Fruit fly (Drosophila melanogaster) whole organism, embryonic: ENCODE data around the gene Ms.

Source experiments
- Adf1 ChIP-seq: fragments of 200-800 bp; sonication (Bioruptor generic); IDR thresholded peaks from 2 replicates; pipeline ENCODE4 v1.3.6; 2022; ENCODE audit warnings: missing biosample characterization, missing genetic modification characterization
- Asciz ChIP-seq: fragments of 200-800 bp; sonication (Bioruptor generic); optimal IDR thresholded peaks from 2 replicates; lab custom pipeline; 2017; ENCODE audit warnings: missing biosample characterization, mild to moderate bottlenecking, missing genetic modification characterization, missing genetic modification reagents
- Bteb2 ChIP-seq: fragments of 200-800 bp; sonication (Bioruptor generic); optimal IDR thresholded peaks from 2 replicates; lab custom pipeline; 2016; ENCODE audit warnings: missing biosample characterization, missing genetic modification characterization
- CG10274 ChIP-seq: fragments of 200-800 bp; sonication (Bioruptor generic); optimal IDR thresholded peaks from 3 replicates; lab custom pipeline; 2017; ENCODE audit warnings: missing biosample characterization, mild to moderate bottlenecking, missing genetic modification characterization
- CG10979 ChIP-seq: fragments of 200-800 bp; sonication (Bioruptor generic); optimal IDR thresholded peaks from 2 replicates; lab custom pipeline; 2018; ENCODE audit warnings: missing biosample characterization, mild to moderate bottlenecking, missing genetic modification characterization, moderate library complexity
- CG12391 ChIP-seq: fragments of 200-800 bp; sonication (Bioruptor generic); optimal IDR thresholded peaks from 3 replicates; lab custom pipeline; 2018; ENCODE audit warnings: missing biosample characterization, mild to moderate bottlenecking, missing genetic modification characterization, moderate library complexity
- CG12659 ChIP-seq: fragments of 200-800 bp; sonication (Bioruptor generic); optimal IDR thresholded peaks from 3 replicates; lab custom pipeline; 2017; ENCODE audit warnings: mild to moderate bottlenecking, missing biosample characterization, missing genetic modification reagents, missing genetic modification characterization
- CG13123 ChIP-seq: fragments of 200-800 bp; sonication (Bioruptor generic); optimal IDR thresholded peaks from 2 replicates; lab custom pipeline; 2016; ENCODE audit warnings: missing biosample characterization, missing genetic modification characterization
- CG14710 ChIP-seq: fragments of 200-800 bp; sonication (Bioruptor generic); optimal IDR thresholded peaks from 3 replicates; lab custom pipeline; 2019; ENCODE audit warnings: missing biosample characterization, mild to moderate bottlenecking, missing genetic modification characterization, moderate library complexity
- CG17361 ChIP-seq: fragments of 200-800 bp; sonication (Bioruptor generic); IDR thresholded peaks from 3 replicates; pipeline ENCODE4 v1.3.6; 2022; ENCODE audit warnings: missing biosample characterization, missing genetic modification characterization
- CG17829 ChIP-seq: fragments of 200-800 bp; optimal IDR thresholded peaks from 2 replicates; lab custom pipeline; 2019; ENCODE audit warnings: missing biosample characterization, mild to moderate bottlenecking, missing genetic modification characterization, moderate library complexity
- CG3281 ChIP-seq: fragments of 200-800 bp; sonication (Bioruptor generic); optimal IDR thresholded peaks from 3 replicates; lab custom pipeline; 2017; ENCODE audit warnings: missing biosample characterization, mild to moderate bottlenecking, missing genetic modification characterization
- CG3847 ChIP-seq: fragments of 200-800 bp; sonication (Bioruptor generic); IDR thresholded peaks from 2 replicates; pipeline ENCODE4 v1.3.6; 2022; ENCODE audit warnings: missing biosample characterization, missing genetic modification characterization
- CG5245 ChIP-seq: fragments of 200-800 bp; sonication (Bioruptor generic); optimal IDR thresholded peaks from 3 replicates; lab custom pipeline; 2016; ENCODE audit warnings: missing biosample characterization, missing genetic modification characterization
- CG6272 ChIP-seq: fragments of 200-800 bp; sonication (Bioruptor generic); IDR thresholded peaks from 2 replicates; pipeline ENCODE4 v1.3.6; 2022; ENCODE audit warnings: missing biosample characterization, missing genetic modification characterization
- CG6654 ChIP-seq: fragments of 200-800 bp; sonication (Bioruptor generic); optimal IDR thresholded peaks from 2 replicates; lab custom pipeline; 2017; ENCODE audit warnings: missing biosample characterization, mild to moderate bottlenecking, missing genetic modification characterization
- CG7745 ChIP-seq: fragments of 200-800 bp; sonication (Bioruptor generic); optimal IDR thresholded peaks from 2 replicates; lab custom pipeline; 2018; ENCODE audit warnings: missing biosample characterization, mild to moderate bottlenecking, missing genetic modification characterization, moderate library complexity
- CG7963 ChIP-seq: fragments of 200-800 bp; sonication (Bioruptor generic); IDR thresholded peaks from 3 replicates; pipeline ENCODE4 v1.3.6; 2022; ENCODE audit warnings: missing biosample characterization, missing genetic modification characterization; ENCODE audit not compliant: partially characterized antibody
- CG9437 ChIP-seq: fragments of 200-800 bp; sonication (Bioruptor generic); optimal IDR thresholded peaks from 2 replicates; lab custom pipeline; 2018; ENCODE audit warnings: missing biosample characterization, mild to moderate bottlenecking, missing genetic modification characterization
- CG9727 ChIP-seq: fragments of 200-800 bp; sonication (Bioruptor generic); optimal IDR thresholded peaks from 3 replicates; lab custom pipeline; 2017; ENCODE audit warnings: missing biosample characterization, mild to moderate bottlenecking, missing genetic modification characterization
- CG9932 ChIP-seq: fragments of 200-800 bp; sonication (Bioruptor generic); IDR thresholded peaks from 2 replicates; pipeline ENCODE4 v1.3.6; 2022; ENCODE audit warnings: missing biosample characterization, missing genetic modification characterization
- CHES-1-like ChIP-seq: fragments of 200-800 bp; sonication (Bioruptor generic); optimal IDR thresholded peaks from 2 replicates; lab custom pipeline; 2016; ENCODE audit warnings: missing biosample characterization, missing genetic modification characterization
- Dek ChIP-seq: fragments of 200-800 bp; sonication (Bioruptor generic); optimal IDR thresholded peaks from 3 replicates; lab custom pipeline; 2019; ENCODE audit warnings: missing biosample characterization, mild to moderate bottlenecking, missing genetic modification characterization, moderate library complexity
- Fer2 ChIP-seq: fragments of 200-800 bp; sonication (Bioruptor generic); optimal IDR thresholded peaks from 2 replicates; lab custom pipeline; 2018; ENCODE audit warnings: missing biosample characterization, mild to moderate bottlenecking, missing genetic modification characterization, moderate library complexity
- H2.0 ChIP-seq: fragments of 200-800 bp; sonication (Bioruptor generic); IDR thresholded peaks from 2 replicates; pipeline ENCODE4 v1.3.6; 2022; ENCODE audit warnings: missing biosample characterization, missing genetic modification characterization
- HmgD ChIP-seq: fragments of 200-800 bp; sonication (Bioruptor generic); optimal IDR thresholded peaks from 3 replicates; lab custom pipeline; 2016; ENCODE audit warnings: missing biosample characterization, missing genetic modification characterization
- Hr39 ChIP-seq: fragments of >200 bp; optimal IDR thresholded peaks from 2 replicates; lab custom pipeline; 2017
- Hr78 ChIP-seq, 2 experiments: fragments of 200-800 bp in 1 of 2; fragments of >200 bp in 1 of 2; sonication (Bioruptor generic) in 1 of 2; optimal IDR thresholded peaks; 2 replicates each; lab custom pipeline; 2017 to 2019; ENCODE audit warnings: missing biosample characterization in 2 of 2, missing genetic modification characterization in 2 of 2, mild to moderate bottlenecking in 1 of 2, moderate library complexity in 1 of 2
- Lim3 ChIP-seq: fragments of 200-800 bp; sonication (Bioruptor generic); IDR thresholded peaks from 2 replicates; pipeline ENCODE4 v1.3.6; 2022; ENCODE audit warnings: missing biosample characterization, missing genetic modification characterization
- Max ChIP-seq: fragments of 200-800 bp; sonication (Bioruptor generic); optimal IDR thresholded peaks from 2 replicates; lab custom pipeline; 2016; ENCODE audit warnings: missing biosample characterization, mild to moderate bottlenecking, missing genetic modification characterization
- Meics ChIP-seq: fragments of 200-800 bp; sonication (Bioruptor generic); optimal IDR thresholded peaks from 2 replicates; lab custom pipeline; 2017; ENCODE audit warnings: missing biosample characterization, mild to moderate bottlenecking, missing genetic modification characterization
- NFAT ChIP-seq: fragments of 200-800 bp; sonication (Bioruptor generic); IDR thresholded peaks from 2 replicates; pipeline ENCODE4 v1.3.6; 2022; ENCODE audit warnings: missing biosample characterization, missing genetic modification characterization
- Oaz ChIP-seq: fragments of 200-800 bp; sonication (Bioruptor generic); IDR thresholded peaks from 2 replicates; pipeline ENCODE4 v1.3.6; 2022; ENCODE audit warnings: missing biosample characterization, missing genetic modification characterization
- Poxn ChIP-seq: fragments of 200-800 bp; sonication (Bioruptor generic); IDR thresholded peaks from 2 replicates; pipeline ENCODE4 v1.3.6; 2022; ENCODE audit warnings: missing biosample characterization, missing genetic modification characterization
- Stat92E ChIP-seq, 3 experiments: fragments of >200 bp in 2 of 3; fragments of 200-800 bp in 1 of 3; sonication (Bioruptor generic) in 1 of 3; optimal IDR thresholded peaks; 2 replicates each; lab custom pipeline; 2017 to 2019; ENCODE audit warnings: missing biosample characterization in 3 of 3, missing genetic modification characterization in 3 of 3, mild to moderate bottlenecking in 1 of 3, moderate library complexity in 1 of 3
- Usf ChIP-seq: fragments of 200-800 bp; sonication (Bioruptor generic); optimal IDR thresholded peaks from 2 replicates; lab custom pipeline; 2017; ENCODE audit warnings: missing genotype, missing biosample characterization, missing genetic modification characterization
- bcd ChIP-seq: fragments of 200-800 bp; sonication (Bioruptor generic); optimal IDR thresholded peaks from 2 replicates; lab custom pipeline; 2017; ENCODE audit warnings: missing biosample characterization, mild to moderate bottlenecking, missing genetic modification characterization
- crol ChIP-seq: fragments of 200-800 bp; sonication (Bioruptor generic); IDR thresholded peaks from 2 replicates; pipeline ENCODE4 v1.3.6; 2022; ENCODE audit warnings: missing biosample characterization, missing genetic modification characterization
- crp ChIP-seq, 2 experiments: fragments of 200-800 bp; sonication (Bioruptor generic); optimal IDR thresholded peaks; 2 replicates in 1 of 2; 3 replicates in 1 of 2; lab custom pipeline; 2017; ENCODE audit warnings: missing biosample characterization in 2 of 2, missing genetic modification characterization in 2 of 2, mild to moderate bottlenecking in 1 of 2, moderate library complexity in 1 of 2
- cwo ChIP-seq: fragments of 200-800 bp; sonication (Bioruptor generic); optimal IDR thresholded peaks from 3 replicates; lab custom pipeline; 2017; ENCODE audit warnings: missing biosample characterization, missing genetic modification characterization, mild to moderate bottlenecking, moderate library complexity, missing genetic modification reagents
- da ChIP-seq: fragments of 200-800 bp; sonication (Bioruptor generic); optimal IDR thresholded peaks from 2 replicates; lab custom pipeline; 2016; ENCODE audit warnings: missing biosample characterization, missing genetic modification characterization
- dmrt11E ChIP-seq: fragments of 200-800 bp; sonication (Bioruptor generic); optimal IDR thresholded peaks from 3 replicates; lab custom pipeline; 2018; ENCODE audit warnings: missing biosample characterization, mild to moderate bottlenecking, missing genetic modification characterization, moderate library complexity
- esg ChIP-seq: fragments of 200-800 bp; sonication (Bioruptor generic); conservative IDR thresholded peaks from 2 replicates; pipeline ENCODE4 v1.3.6; 2022; ENCODE audit warnings: missing biosample characterization, missing genetic modification characterization
- grn ChIP-seq: fragments of 200-800 bp; sonication (Bioruptor generic); optimal IDR thresholded peaks from 3 replicates; lab custom pipeline; 2017; ENCODE audit warnings: missing biosample characterization, missing genetic modification characterization
- h ChIP-seq: fragments of >200 bp; optimal IDR thresholded peaks from 2 replicates; lab custom pipeline; 2017
- lilli ChIP-seq: fragments of 200-800 bp; sonication (Bioruptor generic); optimal IDR thresholded peaks from 3 replicates; lab custom pipeline; 2016; ENCODE audit warnings: missing biosample characterization, missing genetic modification characterization
- nau ChIP-seq: fragments of 200-800 bp; sonication (Bioruptor generic); optimal IDR thresholded peaks from 3 replicates; lab custom pipeline; 2017; ENCODE audit warnings: missing biosample characterization, mild to moderate bottlenecking, missing genetic modification characterization, missing genetic modification reagents
- pros ChIP-seq: fragments of 200-800 bp; sonication (Bioruptor generic); optimal IDR thresholded peaks from 3 replicates; lab custom pipeline; 2019; ENCODE audit warnings: missing biosample characterization, mild to moderate bottlenecking, missing genetic modification characterization, moderate library complexity
- sens ChIP-seq: fragments of 200-800 bp; sonication (Bioruptor generic); peaks from one replicate; lab custom pipeline; 2016; ENCODE audit warnings: missing biosample characterization, missing genetic modification characterization
- shn ChIP-seq: fragments of 200-800 bp; sonication (Bioruptor generic); optimal IDR thresholded peaks from 3 replicates; lab custom pipeline; 2016; ENCODE audit warnings: missing biosample characterization, missing genetic modification characterization
- sim ChIP-seq: fragments of 200-800 bp; sonication (Bioruptor generic); IDR thresholded peaks from 2 replicates; pipeline ENCODE4 v1.3.6; 2022; ENCODE audit warnings: missing biosample characterization, missing genetic modification characterization
- so ChIP-seq: fragments of 200-800 bp; sonication (Bioruptor generic); IDR thresholded peaks from 3 replicates; pipeline ENCODE4 v1.3.6; 2022; ENCODE audit warnings: missing biosample characterization, missing genetic modification characterization
- zen ChIP-seq: fragments of 200-800 bp; sonication (Bioruptor generic); optimal IDR thresholded peaks from 3 replicates; lab custom pipeline; 2018; ENCODE audit warnings: missing biosample characterization, mild to moderate bottlenecking, missing genetic modification characterization, moderate library complexity

Ms gene

DNA sequence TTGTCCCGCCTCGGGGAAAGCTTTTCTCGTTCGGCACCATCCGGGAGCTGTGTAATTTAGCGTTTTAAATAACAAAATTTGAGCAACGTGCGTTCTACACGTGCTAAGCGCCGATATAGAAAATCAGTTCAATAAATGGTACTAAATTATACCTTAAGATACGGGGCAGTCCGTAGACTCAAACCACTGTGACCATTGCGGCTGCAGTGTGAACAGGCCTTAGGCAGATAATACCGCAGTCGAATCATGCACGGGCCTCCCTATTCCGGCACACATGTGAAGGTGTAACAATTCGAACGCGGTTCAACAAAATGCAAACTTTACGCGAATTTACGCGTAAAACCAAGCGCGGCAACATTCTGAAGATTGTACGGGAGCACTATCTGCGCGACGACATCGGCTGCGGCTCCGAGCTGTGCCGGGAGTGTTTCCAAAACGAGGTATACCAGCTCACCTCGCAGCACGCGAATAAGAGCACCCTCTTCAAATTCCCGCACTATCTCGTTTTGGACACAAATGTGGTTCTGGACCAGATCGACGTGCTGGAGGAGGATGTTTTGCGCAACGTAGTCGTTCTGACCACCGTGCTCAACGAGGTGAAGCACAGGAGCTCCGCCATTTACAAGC, 8.1 kb upstream of the Ms start, which contains the start of the genes Rrp5 and Dis3 (continued):
- TF ChIP-seq Hr78 (GFP tag; optimal IDR thresholded peaks at IDR 0.05; lab: Kevin White, UChicago): no peak
- no peak for TF ChIP-seq CG13123 (GFP tag; lab: Kevin White, UChicago)
- no peak for TF ChIP-seq grn (GFP tag; lab: Kevin White, UChicago)
- peak; percentile 64; the same call in 1 of the 2 replicates for TF ChIP-seq CG3847 (GFP tag; lab: Robert Waterston, UW)
- no peak for TF ChIP-seq CG14710 (tag; lab: Kevin White, UChicago)
- TF ChIP-seq nau (GFP tag; lab: Kevin White, UChicago): no peak
- TF ChIP-seq Meics: no peak
- TF ChIP-seq bcd (GFP tag; lab: Kevin White, UChicago): no peak
- TF ChIP-seq da (GFP tag; lab: Kevin White, UChicago): no peak
- no peak for TF ChIP-seq Usf
- no peak for TF ChIP-seq dmrt11E
- peak; percentile 91 for TF ChIP-seq HmgD
- TF ChIP-seq CG17361: no peak
- no peak for TF ChIP-seq CG7745 (tag; lab: Kevin White, UChicago)
- no peak for TF ChIP-seq CG5245
- peak in 1 of 2 experiments; percentile 66 for TF ChIP-seq crp (GFP tag; optimal IDR thresholded peaks at IDR 0.05; lab: Kevin White, UChicago)
- no peak for TF ChIP-seq lilli (GFP tag; lab: Kevin White, UChicago)
- peak; percentile 45; the same call in 1 of the 2 replicates for TF ChIP-seq H2.0 (GFP tag; lab: Robert Waterston, UW)
- no peak for TF ChIP-seq CG6654
- no peak for TF ChIP-seq CG9437
- TF ChIP-seq Adf1: peak; percentile 50
- TF ChIP-seq CG9727: no peak
- no peak for TF ChIP-seq CG12391 (tag; lab: Kevin White, UChicago)
- peak; percentile 87 for TF ChIP-seq cwo
- no peak for TF ChIP-seq CG17829 (tag; lab: Kevin White, UChicago)
- TF ChIP-seq CG6272 (GFP tag; lab: Robert Waterston, UW): peak; percentile 55
- peak; percentile 79 for TF ChIP-seq NFAT (GFP tag; lab: Robert Waterston, UW)
- no peak for TF ChIP-seq Hr39 (lab: Kevin White, UChicago)
- TF ChIP-seq Max (GFP tag; lab: Kevin White, UChicago): peak; percentile 95
- TF ChIP-seq shn (GFP tag; lab: Kevin White, UChicago): peak; percentile 38
- TF ChIP-seq CG9932 (GFP tag; lab: Robert Waterston, UW): peak; percentile 77
- no peak for TF ChIP-seq Lim3
- TF ChIP-seq crol (GFP tag; lab: Robert Waterston, UW): no peak
- no peak for TF ChIP-seq Oaz (GFP tag; lab: Robert Waterston, UW)
- no peak for TF ChIP-seq Fer2 (tag; lab: Kevin White, UChicago)
- TF ChIP-seq Asciz: no peak
- TF ChIP-seq sim (GFP tag; lab: Robert Waterston, UW): no peak
- no peak for TF ChIP-seq h (lab: Kevin White, UChicago)
- no peak for TF ChIP-seq CG7963 (GFP tag; lab: Robert Waterston, UW)

- TF ChIP-seq zen (tag; lab: Kevin White, UChicago) (no peak), Bteb2 (GFP tag; lab: Kevin White, UChicago) (no peak), CG10979 (tag; lab: Kevin White, UChicago) (no peak), CG10274 (no peak), CHES-1-like (GFP tag; lab: Kevin White, UChicago) (no peak), CG14710 (tag; lab: Kevin White, UChicago) (no peak), esg (no peak), so (GFP tag; lab: Robert Waterston, UW) (no peak), CG3281 (no peak), Poxn (GFP tag; lab: Robert Waterston, UW) (no peak), sens (GFP tag; lab: Kevin White, UChicago) (no peak), pros (GFP tag; lab: Kevin White, UChicago) (no peak), CG12659 (GFP tag; lab: Kevin White, UChicago) (no peak), Dek (tag; lab: Kevin White, UChicago) (no peak), Hr78 (GFP tag; optimal IDR thresholded peaks at IDR 0.05; lab: Kevin White, UChicago) (no peak), Stat92E (GFP tag; optimal IDR thresholded peaks at IDR 0.05; lab: Kevin White, UChicago) (no peak)
These were observed 4.7 kb upstream of the Ms start, which contains the start of gene CG6432 for dm6 chr3R:24336622-24337021. Gene CG6432 (plus strand): TSS chr3R:24336922.
